Worm (Caenorhabditis elegans): ENCODE results near the gene nspd-5.

nspd-5 gene

ce11 chrII:4811986-4812385 is 48.2 kb downstream of the nspd-5 start, which contains the start of gene rig-6:
TSS of gene rig-6 (minus strand) at chrII:4812086.
- TF ChIP-seq dmd-9 (GFP tag; IDR thresholded peaks at IDR 0.05) = no peak
